Fruit fly (Drosophila melanogaster) whole organism, embryonic: ENCODE results near the gene CG6785.

ENCODE experiments used
- Abd-B ChIP-seq: fragments of 200-800 bp; sonication (Bioruptor generic); optimal IDR thresholded peaks from 2 replicates; lab custom pipeline; 2018; ENCODE audit warnings: missing biosample characterization, mild to moderate bottlenecking, missing genetic modification characterization, moderate library complexity
- Ada2b ChIP-seq: fragments of 200-800 bp; sonication (Bioruptor generic); IDR thresholded peaks from 2 replicates; pipeline ENCODE4 v1.3.6; 2022; ENCODE audit warnings: missing biosample characterization, missing genetic modification characterization
- Blimp-1 ChIP-seq: fragments of 200-800 bp; sonication (Bioruptor generic); optimal IDR thresholded peaks from 3 replicates; lab custom pipeline; 2018; ENCODE audit warnings: missing biosample characterization, missing genetic modification characterization, mild to moderate bottlenecking, moderate library complexity, missing genetic modification reagents
- CG11247 ChIP-seq: fragments of 200-800 bp; sonication (Bioruptor generic); IDR thresholded peaks from 2 replicates; pipeline ENCODE4 v1.3.6; 2022; ENCODE audit warnings: missing biosample characterization, missing genetic modification characterization
- CG12071 ChIP-seq: fragments of 200-800 bp; sonication (Bioruptor generic); optimal IDR thresholded peaks from 3 replicates; lab custom pipeline; 2018; ENCODE audit warnings: missing biosample characterization, mild to moderate bottlenecking, missing genetic modification characterization
- CG12236 ChIP-seq: fragments of 200-800 bp; sonication (Bioruptor generic); optimal IDR thresholded peaks from 2 replicates; lab custom pipeline; 2016; ENCODE audit warnings: missing biosample characterization, missing genetic modification characterization
- CG12391 ChIP-seq: fragments of 200-800 bp; sonication (Bioruptor generic); optimal IDR thresholded peaks from 3 replicates; lab custom pipeline; 2018; ENCODE audit warnings: missing biosample characterization, mild to moderate bottlenecking, missing genetic modification characterization, moderate library complexity
- CG13123 ChIP-seq: fragments of 200-800 bp; sonication (Bioruptor generic); optimal IDR thresholded peaks from 2 replicates; lab custom pipeline; 2016; ENCODE audit warnings: missing biosample characterization, missing genetic modification characterization
- CG18262 ChIP-seq: fragments of 200-800 bp; optimal IDR thresholded peaks from 3 replicates; lab custom pipeline; 2019; ENCODE audit warnings: missing biosample characterization, mild to moderate bottlenecking, missing genetic modification characterization, moderate library complexity
- CG2120 ChIP-seq: fragments of 200-800 bp; sonication (Bioruptor generic); optimal IDR thresholded peaks from 3 replicates; lab custom pipeline; 2016; ENCODE audit warnings: missing biosample characterization, missing genetic modification characterization
- CG2712 ChIP-seq: fragments of 200-800 bp; optimal IDR thresholded peaks from 3 replicates; lab custom pipeline; 2019; ENCODE audit warnings: missing biosample characterization, mild to moderate bottlenecking, missing genetic modification characterization, moderate library complexity
- CG3065 ChIP-seq: fragments of 200-800 bp; sonication (Bioruptor generic); optimal IDR thresholded peaks from 2 replicates; lab custom pipeline; 2016; ENCODE audit warnings: missing biosample characterization, missing genetic modification characterization
- CG3995 ChIP-seq: fragments of 200-800 bp; sonication (Bioruptor generic); optimal IDR thresholded peaks from 3 replicates; lab custom pipeline; 2016; ENCODE audit warnings: missing biosample characterization, missing genetic modification characterization
- CG4328 ChIP-seq: fragments of 200-800 bp; sonication (Bioruptor generic); optimal IDR thresholded peaks from 3 replicates; lab custom pipeline; 2017; ENCODE audit warnings: missing biosample characterization, missing genetic modification reagents, missing genetic modification characterization
- CG6654 ChIP-seq: fragments of 200-800 bp; sonication (Bioruptor generic); optimal IDR thresholded peaks from 2 replicates; lab custom pipeline; 2017; ENCODE audit warnings: missing biosample characterization, mild to moderate bottlenecking, missing genetic modification characterization
- CG7745 ChIP-seq: fragments of 200-800 bp; sonication (Bioruptor generic); optimal IDR thresholded peaks from 2 replicates; lab custom pipeline; 2018; ENCODE audit warnings: missing biosample characterization, mild to moderate bottlenecking, missing genetic modification characterization, moderate library complexity
- CG7963 ChIP-seq: fragments of 200-800 bp; sonication (Bioruptor generic); IDR thresholded peaks from 3 replicates; pipeline ENCODE4 v1.3.6; 2022; ENCODE audit warnings: missing biosample characterization, missing genetic modification characterization; ENCODE audit not compliant: partially characterized antibody
- CG7987 ChIP-seq: fragments of 200-800 bp; sonication (Bioruptor generic); optimal IDR thresholded peaks from 2 replicates; lab custom pipeline; 2018; ENCODE audit warnings: missing biosample characterization, mild to moderate bottlenecking, missing genetic modification characterization, moderate library complexity
- CG9727 ChIP-seq: fragments of 200-800 bp; sonication (Bioruptor generic); optimal IDR thresholded peaks from 3 replicates; lab custom pipeline; 2017; ENCODE audit warnings: missing biosample characterization, mild to moderate bottlenecking, missing genetic modification characterization
- CG9797 ChIP-seq: fragments of 200-800 bp; sonication (Bioruptor generic); optimal IDR thresholded peaks from 3 replicates; lab custom pipeline; 2018; ENCODE audit warnings: missing biosample characterization, mild to moderate bottlenecking, missing genetic modification characterization
- CkIIα-i1 ChIP-seq: fragments of 200-800 bp; sonication (Bioruptor generic); IDR thresholded peaks from 2 replicates; pipeline ENCODE4 v1.3.6; 2022; ENCODE audit warnings: missing biosample characterization, missing genetic modification characterization
- D19B ChIP-seq: fragments of 200-800 bp; sonication (Bioruptor generic); optimal IDR thresholded peaks from 2 replicates; lab custom pipeline; 2017; ENCODE audit warnings: missing biosample characterization, mild to moderate bottlenecking, missing genetic modification characterization
- Dp ChIP-seq: fragments of 200-800 bp; sonication (Bioruptor generic); optimal IDR thresholded peaks from 2 replicates; lab custom pipeline; 2018; ENCODE audit warnings: missing biosample characterization, mild to moderate bottlenecking, missing genetic modification characterization, moderate library complexity
- HLH4C ChIP-seq: fragments of 200-800 bp; sonication (Bioruptor generic); IDR thresholded peaks from 3 replicates; pipeline ENCODE4 v1.3.6; 2022; ENCODE audit warnings: missing biosample characterization, missing genetic modification characterization; ENCODE audit not compliant: partially characterized antibody
- Hand ChIP-seq: fragments of 200-800 bp; sonication (Bioruptor generic); optimal IDR thresholded peaks from 2 replicates; lab custom pipeline; 2017; ENCODE audit warnings: mild to moderate bottlenecking, missing biosample characterization, missing genetic modification reagents, missing genetic modification characterization
- Hr39 ChIP-seq: fragments of >200 bp; optimal IDR thresholded peaks from 2 replicates; lab custom pipeline; 2017
- Mes4 ChIP-seq: fragments of 200-800 bp; sonication (Bioruptor generic); optimal IDR thresholded peaks from 2 replicates; lab custom pipeline; 2016; ENCODE audit warnings: missing biosample characterization, missing genetic modification characterization
- Myb ChIP-seq: fragments of 200-800 bp; sonication (Bioruptor generic); optimal IDR thresholded peaks from 2 replicates; lab custom pipeline; 2016; ENCODE audit warnings: missing biosample characterization, missing genetic modification characterization
- Spps ChIP-seq: fragments of 200-800 bp; sonication (Bioruptor generic); optimal IDR thresholded peaks from 2 replicates; lab custom pipeline; 2018; ENCODE audit warnings: missing biosample characterization, mild to moderate bottlenecking, missing genetic modification characterization
- Usf ChIP-seq: fragments of 200-800 bp; sonication (Bioruptor generic); optimal IDR thresholded peaks from 2 replicates; lab custom pipeline; 2017; ENCODE audit warnings: missing genotype, missing biosample characterization, missing genetic modification characterization
- ab ChIP-seq: fragments of 200-800 bp; sonication (Bioruptor generic); optimal IDR thresholded peaks from 2 replicates; lab custom pipeline; 2016; ENCODE audit warnings: missing biosample characterization, missing genetic modification characterization
- ap ChIP-seq: fragments of 200-800 bp; sonication (Bioruptor generic); IDR thresholded peaks from 2 replicates; pipeline ENCODE4 v1.3.6; 2022; ENCODE audit warnings: missing biosample characterization, missing genetic modification characterization
- cato ChIP-seq: fragments of 200-800 bp; sonication (Bioruptor generic); optimal IDR thresholded peaks from 2 replicates; lab custom pipeline; 2016; ENCODE audit warnings: missing biosample characterization, missing genetic modification characterization, borderline replicate concordance
- emc ChIP-seq: fragments of 200-800 bp; sonication (Bioruptor generic); optimal IDR thresholded peaks from 2 replicates; lab custom pipeline; 2016; ENCODE audit warnings: missing biosample characterization, missing genetic modification characterization
- ems ChIP-seq: fragments of 200-800 bp; sonication (Bioruptor generic); optimal IDR thresholded peaks from 3 replicates; lab custom pipeline; 2016; ENCODE audit warnings: missing biosample characterization, missing genetic modification characterization
- en ChIP-seq: fragments of 200-800 bp; sonication (Bioruptor generic); optimal IDR thresholded peaks from 2 replicates; lab custom pipeline; 2016; ENCODE audit warnings: missing biosample characterization, missing genetic modification characterization
- ewg ChIP-seq: fragments of 200-800 bp; sonication (Bioruptor generic); optimal IDR thresholded peaks from 3 replicates; lab custom pipeline; 2017; ENCODE audit warnings: mild to moderate bottlenecking, missing biosample characterization, missing genetic modification reagents, missing genetic modification characterization
- grau ChIP-seq: fragments of 200-800 bp; optimal IDR thresholded peaks from 3 replicates; lab custom pipeline; 2019; ENCODE audit warnings: missing biosample characterization, mild to moderate bottlenecking, missing genetic modification characterization, moderate library complexity
- grn ChIP-seq: fragments of 200-800 bp; sonication (Bioruptor generic); optimal IDR thresholded peaks from 3 replicates; lab custom pipeline; 2017; ENCODE audit warnings: missing biosample characterization, missing genetic modification characterization
- hkb ChIP-seq, 2 experiments: fragments of 200-800 bp in 1 of 2; fragments of >200 bp in 1 of 2; sonication (Bioruptor generic) in 1 of 2; IDR thresholded peaks in 1 of 2; optimal IDR thresholded peaks in 1 of 2; 2 replicates each; pipeline versions ENCODE4 v1.3.6 to Lab custom; 2017 to 2022; ENCODE audit warnings: missing biosample characterization in 1 of 2, missing genetic modification characterization in 1 of 2
- ind ChIP-seq: fragments of 200-800 bp; sonication (Bioruptor generic); optimal IDR thresholded peaks from 3 replicates; lab custom pipeline; 2016; ENCODE audit warnings: missing biosample characterization, missing genetic modification characterization
- seq ChIP-seq: fragments of 200-800 bp; sonication (Bioruptor generic); IDR thresholded peaks from 2 replicates; pipeline ENCODE4 v1.3.6; 2022; ENCODE audit warnings: missing biosample characterization, missing genetic modification characterization
- sima ChIP-seq: fragments of 200-800 bp; sonication (Bioruptor generic); optimal IDR thresholded peaks from 2 replicates; lab custom pipeline; 2016; ENCODE audit warnings: missing biosample characterization, missing genetic modification characterization
- slbo ChIP-seq: fragments of 200-800 bp; sonication (Bioruptor generic); IDR thresholded peaks from 2 replicates; pipeline ENCODE4 v1.3.6; 2022; ENCODE audit warnings: missing biosample characterization, missing genetic modification characterization
- sna ChIP-seq: fragments of 200-800 bp; sonication (Bioruptor generic); IDR thresholded peaks from 2 replicates; pipeline ENCODE4 v1.3.6; 2022; ENCODE audit warnings: missing biosample characterization, missing genetic modification characterization; ENCODE audit not compliant: partially characterized antibody
- stc ChIP-seq: fragments of 200-800 bp; sonication (Bioruptor generic); IDR thresholded peaks from 2 replicates; pipeline ENCODE4 v1.3.6; 2022; ENCODE audit warnings: missing biosample characterization, missing genetic modification characterization
- vfl ChIP-seq: fragments of 200-800 bp; sonication (Bioruptor generic); optimal IDR thresholded peaks from 2 replicates; lab custom pipeline; 2016; ENCODE audit warnings: missing biosample characterization, missing genetic modification characterization
- vnd ChIP-seq: fragments of 200-800 bp; sonication (Bioruptor generic); IDR thresholded peaks from 3 replicates; pipeline ENCODE4 v1.3.6; 2022; ENCODE audit warnings: missing biosample characterization, missing genetic modification characterization; ENCODE audit not compliant: partially characterized antibody
- wek ChIP-seq: fragments of 200-800 bp; sonication (Bioruptor generic); optimal IDR thresholded peaks from 3 replicates; lab custom pipeline; 2018; ENCODE audit warnings: missing biosample characterization, mild to moderate bottlenecking, missing genetic modification characterization, moderate library complexity

The CG6785 gene

dm6 chr2L:12010877-12011666 is 33.9 kb downstream of the CG6785 start (continued):
- TF ChIP-seq hkb (optimal IDR thresholded peaks at IDR 0.05; lab: Kevin White, UChicago) (peak; percentile 43), hkb (GFP tag; IDR thresholded peaks at IDR 0.05; lab: Robert Waterston, UW) (no peak), CG7987 (GFP tag; lab: Kevin White, UChicago) (peak; percentile 30), CG12236 (GFP tag; lab: Kevin White, UChicago) (peak; percentile 58), CG11247 (GFP tag; lab: Robert Waterston, UW) (no peak), CG13123 (GFP tag; lab: Kevin White, UChicago) (peak; percentile 85), Hr39 (no peak), slbo (no peak), Spps (tag; lab: Kevin White, UChicago) (peak; percentile 81), Mes4 (GFP tag; lab: Kevin White, UChicago) (peak; percentile 34), cato (peak; percentile 70), CG12071 (GFP tag; lab: Kevin White, UChicago) (peak; percentile 76), Usf (peak; percentile 87), Dp (GFP tag; lab: Kevin White, UChicago) (no peak), ems (peak; percentile 84), CG3065 (GFP tag; lab: Kevin White, UChicago) (peak; percentile 66), HLH4C (no peak), CkIIα-i1 (GFP tag; lab: Robert Waterston, UW) (no peak), CG6654 (GFP tag; lab: Kevin White, UChicago) (peak; percentile 70), vfl (GFP tag; lab: Kevin White, UChicago) (peak; percentile 84), D19B (peak; percentile 67), ewg (GFP tag; lab: Kevin White, UChicago) (peak; percentile 80), grn (GFP tag; lab: Kevin White, UChicago) (no peak), ap (GFP tag; lab: Robert Waterston, UW) (no peak), grau (tag; lab: Kevin White, UChicago) (peak; percentile 95), Blimp-1 (GFP tag; lab: Kevin White, UChicago) (peak; percentile 64), ab (GFP tag; lab: Kevin White, UChicago) (peak; percentile 37), CG12391 (peak; percentile 92), CG18262 (tag; lab: Kevin White, UChicago) (peak; percentile 100), CG2120 (GFP tag; lab: Kevin White, UChicago) (peak; percentile 93), Myb (peak; percentile 20), CG2712 (tag; lab: Kevin White, UChicago) (peak; percentile 93), CG9797 (GFP tag; lab: Kevin White, UChicago) (peak; percentile 13), stc (no peak), CG7963 (GFP tag; lab: Robert Waterston, UW) (no peak), wek (peak; percentile 69), vnd (no peak), Ada2b (GFP tag; lab: Robert Waterston, UW) (no peak), Hand (GFP tag; lab: Kevin White, UChicago) (peak; percentile 92), CG3995 (peak; percentile 73), sna (no peak), CG9727 (peak; percentile 92), emc (GFP tag; lab: Kevin White, UChicago) (no peak), en (GFP tag; lab: Kevin White, UChicago) (no peak), CG4328 (GFP tag; lab: Kevin White, UChicago) (peak; percentile 94), seq (GFP tag; lab: Robert Waterston, UW) (no peak), ind (GFP tag; lab: Kevin White, UChicago) (peak; percentile 92), Abd-B (peak; percentile 83), sima (GFP tag; lab: Kevin White, UChicago) (no peak), CG7745 (tag; lab: Kevin White, UChicago) (no peak)
